Worm (Caenorhabditis elegans) whole organism, L4 larva: ENCODE results near the gene W05H9.2.

Experiments used
- F26F4.8 ChIP-seq: fragments of 200-800 bp; sonication (Bioruptor generic); conservative IDR thresholded peaks from 2 replicates; pipeline ENCODE4 v1.3.6; 2022; ENCODE audit warnings: missing genetic modification characterization, missing compliant biosample characterization
- attf-4 ChIP-seq: sonication (generic microtip); optimal IDR thresholded peaks from 3 replicates; lab custom pipeline; 2017; ENCODE audit warnings: missing biosample characterization, missing genetic modification characterization
- ceh-32 ChIP-seq: sonication (generic microtip); optimal IDR thresholded peaks from 2 replicates; lab custom pipeline; 2016; ENCODE audit warnings: mild to moderate bottlenecking, missing genetic modification characterization, missing compliant biosample characterization; ENCODE audit not compliant: poor library complexity
- ceh-44 ChIP-seq: fragments of 200-800 bp; sonication (Bioruptor generic); IDR thresholded peaks from 2 replicates; pipeline ENCODE4 v1.3.6; 2022; ENCODE audit warnings: missing genetic modification reagents, missing genetic modification characterization, missing compliant biosample characterization
- ceh-82 ChIP-seq: sonication (generic microtip); optimal IDR thresholded peaks from 2 replicates; lab custom pipeline; 2017; ENCODE audit warnings: missing biosample characterization, missing genetic modification characterization
- dmd-6 ChIP-seq: fragments of 200-800 bp; sonication (Bioruptor generic); IDR thresholded peaks from 2 replicates; pipeline ENCODE4 v1.3.6; 2022; ENCODE audit warnings: missing genetic modification reagents, missing genetic modification characterization, missing compliant biosample characterization
- dpl-1 ChIP-seq: fragments of 150-350 bp; optimal IDR thresholded peaks from 2 replicates; lab custom pipeline; 2014; ENCODE audit warnings: missing biosample characterization, missing genetic modification reagents, missing genetic modification characterization
- egl-27 ChIP-seq: sonication (generic microtip); optimal IDR thresholded peaks from 3 replicates; lab custom pipeline; 2017; ENCODE audit warnings: missing biosample characterization, missing genetic modification reagents, missing genetic modification characterization
- hif-1 ChIP-seq, 2 experiments: sonication (generic microtip); optimal IDR thresholded peaks; 2 replicates each; lab custom pipeline; 2016 to 2017; ENCODE audit warnings: missing compliant biosample characterization in 2 of 2, missing genetic modification characterization in 2 of 2, missing genetic modification reagents in 2 of 2, missing genotype in 2 of 2, mild to moderate bottlenecking in 1 of 2
- hlh-30 ChIP-seq: sonication (generic microtip); optimal IDR thresholded peaks from 2 replicates; lab custom pipeline; 2017; ENCODE audit warnings: antibody characterized with exemption, mild to moderate bottlenecking, missing genetic modification characterization, missing compliant biosample characterization; ENCODE audit not compliant: insufficient read depth
- lin-29 ChIP-seq: fragments of 200-800 bp; sonication (Bioruptor generic); IDR thresholded peaks from 2 replicates; pipeline ENCODE4 v1.3.6; 2022; ENCODE audit warnings: missing genetic modification reagents, missing genetic modification characterization, missing compliant biosample characterization
- lir-3 ChIP-seq: sonication (generic microtip); optimal IDR thresholded peaks from 2 replicates; lab custom pipeline; 2016; ENCODE audit warnings: mild to moderate bottlenecking, missing genetic modification characterization, missing compliant biosample characterization
- mdl-1 ChIP-seq, 2 experiments: fragments of 150-350 bp in 1 of 2; sonication (generic microtip) in 1 of 2; optimal IDR thresholded peaks; 2 replicates each; lab custom pipeline; 2014 to 2017; ENCODE audit warnings: missing biosample characterization in 2 of 2, missing genetic modification characterization in 2 of 2
- mes-2 ChIP-seq: sonication (generic microtip); optimal IDR thresholded peaks from 2 replicates; lab custom pipeline; 2016; ENCODE audit warnings: missing genotype, mild to moderate bottlenecking, missing genetic modification characterization, missing compliant biosample characterization; ENCODE audit not compliant: poor library complexity, severe bottlenecking
- mxl-2 ChIP-seq: fragments of 200-800 bp; sonication (Bioruptor generic); conservative IDR thresholded peaks from 2 replicates; pipeline ENCODE4 v1.3.6; 2022; ENCODE audit warnings: missing genetic modification reagents, missing genetic modification characterization, missing compliant biosample characterization
- mxl-3 ChIP-seq: fragments of 200-800 bp; sonication (Bioruptor generic); optimal IDR thresholded peaks from 2 replicates; lab custom pipeline; 2018; ENCODE audit warnings: mild to moderate bottlenecking, missing genetic modification characterization, missing compliant biosample characterization
- nhr-102 ChIP-seq: sonication (generic microtip); optimal IDR thresholded peaks from 2 replicates; lab custom pipeline; 2016; ENCODE audit warnings: mild to moderate bottlenecking, missing genetic modification characterization, moderate library complexity, missing compliant biosample characterization
- nhr-25 ChIP-seq: sonication (generic microtip); optimal IDR thresholded peaks from 2 replicates; lab custom pipeline; 2017; ENCODE audit warnings: missing genetic modification characterization, mild to moderate bottlenecking, missing compliant biosample characterization, antibody characterized with exemption, moderate library complexity, borderline replicate concordance; ENCODE audit not compliant: insufficient read depth
- nhr-28 ChIP-seq: fragments of 150-350 bp; optimal IDR thresholded peaks from 2 replicates; lab custom pipeline; 2014; ENCODE audit warnings: missing biosample characterization, missing genetic modification characterization
- snpc-1.2 ChIP-seq: fragments of 200-800 bp; sonication (Bioruptor generic); IDR thresholded peaks from 2 replicates; pipeline ENCODE4 v1.3.6; 2022; ENCODE audit warnings: missing genetic modification reagents, missing genetic modification characterization, missing compliant biosample characterization
- snpc-4 ChIP-seq: fragments of 150-350 bp; optimal IDR thresholded peaks from 2 replicates; lab custom pipeline; 2014; ENCODE audit warnings: missing biosample characterization, missing genetic modification characterization
- unc-39 ChIP-seq: sonication (generic microtip); optimal IDR thresholded peaks from 2 replicates; lab custom pipeline; 2017; ENCODE audit warnings: missing biosample characterization, missing genetic modification characterization
- vab-7 ChIP-seq: fragments of 200-800 bp; sonication (Bioruptor generic); IDR thresholded peaks from 2 replicates; pipeline ENCODE4 v1.3.6; 2022; ENCODE audit warnings: missing genetic modification reagents, missing genetic modification characterization, missing compliant biosample characterization

The W05H9.2 gene

ce11 chrX:6318803-6319202 lies 52.0 kb downstream of the W05H9.2 start:
- peak; percentile 58 for TF ChIP-seq nhr-25 (tag; lab: Kevin White, UChicago)
- no peak for TF ChIP-seq mes-2
- TF ChIP-seq nhr-28: peak; percentile 75
- TF ChIP-seq mdl-1 (tag; optimal IDR thresholded peaks at IDR 0.05; lab: Kevin White, UChicago): peak in 1 of 2 experiments; percentile 35
- no peak for TF ChIP-seq ceh-82
- TF ChIP-seq hlh-30 (tag; lab: Kevin White, UChicago): peak; percentile 4

ce11 chrX:6319546-6319945 lies 52.7 kb downstream of the W05H9.2 start, which contains the start of gene chtb-3:
TSS of gene chtb-3 (minus strand) at chrX:6319646.
- no peak for TF ChIP-seq attf-4
- no peak for TF ChIP-seq mxl-2 (GFP tag; lab: Robert Waterston, UW)
- TF ChIP-seq hif-1 (tag; optimal IDR thresholded peaks at IDR 0.05; lab: Kevin White, UChicago): no peak
- no peak for TF ChIP-seq nhr-102 (tag; lab: Kevin White, UChicago)
- no peak for TF ChIP-seq vab-7 (GFP tag; lab: Robert Waterston, UW)
- TF ChIP-seq lir-3: no peak
- TF ChIP-seq F26F4.8 (GFP tag; lab: Robert Waterston, UW): no peak
- TF ChIP-seq snpc-4 (tag; lab: Kevin White, UChicago): no peak
- no peak for TF ChIP-seq dpl-1 (GFP tag; lab: Kevin White, UChicago)
- TF ChIP-seq unc-39 (tag; lab: Kevin White, UChicago): no peak
- no peak for TF ChIP-seq snpc-1.2 (GFP tag; lab: Robert Waterston, UW)
- TF ChIP-seq mxl-3: no peak
- no peak for TF ChIP-seq ceh-32 (tag; lab: Kevin White, UChicago)
- no peak for TF ChIP-seq ceh-44 (GFP tag; lab: Robert Waterston, UW)
- TF ChIP-seq dmd-6 (GFP tag; lab: Robert Waterston, UW): no peak
- no peak for TF ChIP-seq hlh-30 (tag; lab: Kevin White, UChicago)
- no peak for TF ChIP-seq lin-29 (GFP tag; lab: Robert Waterston, UW)
- no peak for TF ChIP-seq egl-27
